Worm (Caenorhabditis elegans): Measurements from ENCODE around the gene ZK1010.5.

ZK1010.5 gene

ce11 chrIII:13000457-13000856 lies 13.1 kb upstream of the ZK1010.5 start, which contains the start of gene ZK1010.8:
ZK1010.8 (minus strand) TSS chrIII:13000670.
- TF ChIP-seq zip-11 (GFP tag; IDR thresholded peaks at IDR 0.05) (no peak), lim-7 (GFP tag; IDR thresholded peaks at IDR 0.05) (no peak), spr-1 (tag; optimal IDR thresholded peaks at IDR 0.05) (no peak), D1046.2 (GFP tag; IDR thresholded peaks at IDR 0.05) (no peak), ceh-44 (GFP tag; IDR thresholded peaks at IDR 0.05) (no peak), saeg-2 (GFP tag; IDR thresholded peaks at IDR 0.05) (no peak), tag-97 (GFP tag; IDR thresholded peaks at IDR 0.05) (no peak), nhr-48 (tag; optimal IDR thresholded peaks at IDR 0.05) (no peak), nhr-11 (tag; optimal IDR thresholded peaks at IDR 0.05) (no peak), daf-12 (tag; optimal IDR thresholded peaks at IDR 0.05) (no peak), snpc-4 (tag; optimal IDR thresholded peaks at IDR 0.05) (no peak), daf-16 (GFP tag; optimal IDR thresholded peaks at IDR 0.05) (no peak), daf-16 (tag; optimal IDR thresholded peaks at IDR 0.05) (peak; percentile 13), ztf-11 (tag; optimal IDR thresholded peaks at IDR 0.05) (no peak), daf-8 (GFP tag; IDR thresholded peaks at IDR 0.05) (no peak), set-16 (GFP tag; IDR thresholded peaks at IDR 0.05) (no peak), nhr-10 (tag; optimal IDR thresholded peaks at IDR 0.05) (no peak), snpc-1.2 (GFP tag; IDR thresholded peaks at IDR 0.05) (no peak), mxl-3 (GFP tag; optimal IDR thresholded peaks at IDR 0.05) (no peak), mdt-29 (GFP tag; IDR thresholded peaks at IDR 0.05) (no peak), vab-7 (GFP tag; IDR thresholded peaks at IDR 0.05) (no peak), pha-4 (GFP tag; IDR thresholded peaks at IDR 0.05) (no peak), pha-4 (tag; optimal IDR thresholded peaks at IDR 0.05) (peak; percentile 83), hlh-30 (tag; optimal IDR thresholded peaks at IDR 0.05; ENCODE audit: insufficient read depth) (peak; percentile 85), nhr-76 (tag; optimal IDR thresholded peaks at IDR 0.05) (no peak), ceh-32 (tag; optimal IDR thresholded peaks at IDR 0.05; ENCODE audit: poor library complexity) (no peak), nhr-41 (GFP tag; IDR thresholded peaks at IDR 0.05) (no peak), Y105C5A.15 (GFP tag; IDR thresholded peaks at IDR 0.05) (no peak), nhr-77 (tag; optimal IDR thresholded peaks at IDR 0.05) (no peak), zfp-3 (GFP tag; conservative IDR thresholded peaks at IDR 0.05) (no peak), fos-1 (tag; optimal IDR thresholded peaks at IDR 0.05) (no peak), dve-1 (tag; optimal IDR thresholded peaks at IDR 0.05; ENCODE audit: insufficient read depth) (peak; percentile 6), nhr-6 (tag; optimal IDR thresholded peaks at IDR 0.05) (peak; percentile 55), lin-38 (GFP tag; IDR thresholded peaks at IDR 0.05) (no peak), T20F7.1 (GFP tag; optimal IDR thresholded peaks at IDR 0.05) (no peak), dmd-9 (GFP tag; IDR thresholded peaks at IDR 0.05) (no peak)

ce11 chrIII:12998252-12998651 lies 10.9 kb upstream of the ZK1010.5 start:
- TF ChIP-seq ceh-82 (tag; optimal IDR thresholded peaks at IDR 0.05), result no peak
- peak; percentile 20 for TF ChIP-seq aha-1 (tag)
- TF ChIP-seq set-16 (GFP tag; IDR thresholded peaks at IDR 0.05), result peak; percentile 67
- no peak for TF ChIP-seq nhr-6 (tag; optimal IDR thresholded peaks at IDR 0.05)
- peak in 1 of 2 experiments; percentile 70 for TF ChIP-seq unc-62 (GFP tag; optimal IDR thresholded peaks at IDR 0.05 in 1 of 2)
- TF ChIP-seq unc-62 (tag; optimal IDR thresholded peaks at IDR 0.05), result no peak
- TF ChIP-seq mdt-29 (GFP tag; IDR thresholded peaks at IDR 0.05), result 0 out of 2 replicates have a peak, but pooled peaks have one; percentile 23

- TF ChIP-seq unc-62 (GFP tag; optimal IDR thresholded peaks at IDR 0.05 in 1 of 2) (peak in 1 of 2 experiments; percentile 40), unc-62 (tag; optimal IDR thresholded peaks at IDR 0.05) (no peak), ZK546.5 (tag; optimal IDR thresholded peaks at IDR 0.05) (no peak)
Measured at ce11 chrIII:12993607-12994006, 6.3 kb upstream of the ZK1010.5 start, which contains the start of gene col-97. col-97 (minus strand) TSS chrIII:12993707.
